Worm (Caenorhabditis elegans): Measurements from ENCODE around the gene nyn-1.

DNA sequence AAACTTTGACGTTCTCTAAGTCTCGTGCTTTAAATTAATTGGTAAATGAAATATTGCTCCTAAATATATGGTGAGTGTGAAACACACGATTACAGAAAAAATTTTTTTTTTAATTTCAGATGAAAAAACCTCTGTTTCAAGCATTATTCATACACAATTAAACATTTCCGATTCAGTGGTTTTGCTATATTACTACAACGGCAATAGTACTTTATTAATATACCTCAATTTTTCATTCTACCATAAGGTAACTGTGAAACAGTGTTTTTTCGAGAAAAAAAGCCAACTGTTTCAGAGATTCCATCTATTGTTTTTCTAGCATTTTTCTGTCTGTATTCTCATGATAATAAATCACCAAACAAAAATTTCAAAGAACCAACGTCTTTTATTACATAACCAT, 14.0 kb upstream of the nyn-1 start:
- TF ChIP-seq tbx-37 (GFP tag; conservative IDR thresholded peaks at IDR 0.05), result no peak
- no peak for TF ChIP-seq hnd-1 (tag; optimal IDR thresholded peaks at IDR 0.05)
- TF ChIP-seq sea-1 (GFP tag; conservative IDR thresholded peaks at IDR 0.05), result no peak
- TF ChIP-seq hmbx-1 (tag; optimal IDR thresholded peaks at IDR 0.05), result no peak
- TF ChIP-seq B0310.2 (tag; optimal IDR thresholded peaks at IDR 0.05), result no peak
- TF ChIP-seq ama-1 (optimal IDR thresholded peaks at IDR 0.05), result no peak
- no peak for TF ChIP-seq hmg-4 (GFP tag; optimal IDR thresholded peaks at IDR 0.05)
- no peak for TF ChIP-seq pes-1 (GFP tag; IDR thresholded peaks at IDR 0.05)
- no peak for TF ChIP-seq aly-1 (tag; optimal IDR thresholded peaks at IDR 0.05)
- TF ChIP-seq F13C5.2 (tag; optimal IDR thresholded peaks at IDR 0.05), result no peak
- no peak for TF ChIP-seq scrt-1 (GFP tag; IDR thresholded peaks at IDR 0.05)
- no peak for TF ChIP-seq ceh-13 (GFP tag; optimal IDR thresholded peaks at IDR 0.05)
- TF ChIP-seq ceh-36 (tag; optimal IDR thresholded peaks at IDR 0.05), result no peak
